Worm (Caenorhabditis elegans) whole organism, early embryonic: ENCODE results near the gene bris-1.

ENCODE experiments used
- B0310.2 ChIP-seq: sonication (generic microtip); optimal IDR thresholded peaks from 2 replicates; lab custom pipeline; 2016; ENCODE audit warnings: mild to moderate bottlenecking, missing genetic modification characterization, missing compliant biosample characterization
- F13C5.2 ChIP-seq: sonication (generic microtip); optimal IDR thresholded peaks from 2 replicates; lab custom pipeline; 2017; ENCODE audit warnings: mild to moderate bottlenecking, missing genetic modification characterization, inconsistent platforms, missing compliant biosample characterization
- ama-1 ChIP-seq: fragments of 150-350 bp; optimal IDR thresholded peaks from 2 replicates; lab custom pipeline; 2014
- ceh-13 ChIP-seq: fragments of 200-800 bp; sonication (Bioruptor generic); optimal IDR thresholded peaks from 2 replicates; lab custom pipeline; 2018; ENCODE audit warnings: mild to moderate bottlenecking, missing genetic modification characterization, missing compliant biosample characterization

ce11 chrIV:3855543-3855942 is 36.4 kb upstream of the bris-1 start, which contains the start of gene zag-1:
- TF ChIP-seq ama-1 (lab: Kevin White, UChicago) (no peak), B0310.2 (tag; lab: Kevin White, UChicago) (no peak), ceh-13 (no peak), F13C5.2 (tag; lab: Kevin White, UChicago) (no peak)
